Fruit fly (Drosophila melanogaster) whole organism, larva: ENCODE data around the gene CG2871.

ENCODE experiments used
- noc ChIP-seq: fragments of 200-800 bp; sonication (Bioruptor generic); optimal IDR thresholded peaks from 3 replicates; lab custom pipeline; 2019; ENCODE audit warnings: missing biosample characterization, mild to moderate bottlenecking, missing genetic modification characterization, moderate library complexity

CG2871 gene

dm6 chrX:4777275-4777674, at the start of gene CG2871:
Gene CG2871 (minus strand): TSS chrX:4777375.
- no peak for TF ChIP-seq noc (tag; lab: Kevin White, UChicago)

- no peak for TF ChIP-seq noc (tag; lab: Kevin White, UChicago)
These were observed 48.5 kb upstream of the CG2871 start, which contains the start of gene CG12682 for dm6 chrX:4825674-4826073. Gene CG12682 (plus strand): TSS chrX:4825974.

- no peak for TF ChIP-seq noc (tag; lab: Kevin White, UChicago)
These were observed 30.7 kb upstream of the CG2871 start for dm6 chrX:4807826-4808225.

- TF ChIP-seq noc (tag; lab: Kevin White, UChicago): no peak
These were observed 27.6 kb upstream of the CG2871 start, which contains the start of gene CG2861 for dm6 chrX:4804762-4805161. Gene CG2861 (minus strand): TSS chrX:4804862.

dm6 chrX:4783775-4784174, 6.6 kb upstream of the CG2871 start, which contains the start of gene CG6978:
Gene CG6978 (plus strand): TSS chrX:4784075.
- no peak for TF ChIP-seq noc (tag; lab: Kevin White, UChicago)

dm6 chrX:4782689-4783088, 5.5 kb upstream of the CG2871 start, which contains the start of gene CG15471:
Gene CG15471 (minus strand): TSS chrX:4782789.
- TF ChIP-seq noc (tag; lab: Kevin White, UChicago): no peak

dm6 chrX:4771488-4771887, 5.7 kb downstream of the CG2871 start, which contains the start of gene Klf15:
Gene Klf15 (minus strand): TSS chrX:4771588.
- TF ChIP-seq noc (tag; lab: Kevin White, UChicago): no peak

- TF ChIP-seq noc (tag; lab: Kevin White, UChicago): no peak
These were observed 7.1 kb downstream of the CG2871 start, which contains the start of gene CG15472 for dm6 chrX:4770037-4770436. Gene CG15472 (minus strand): TSS chrX:4770137.

- TF ChIP-seq noc (tag; lab: Kevin White, UChicago): no peak
These were observed 14.9 kb downstream of the CG2871 start for dm6 chrX:4762267-4762666.
